Fruit fly (Drosophila melanogaster): ENCODE results near the gene CG33947.

DNA sequence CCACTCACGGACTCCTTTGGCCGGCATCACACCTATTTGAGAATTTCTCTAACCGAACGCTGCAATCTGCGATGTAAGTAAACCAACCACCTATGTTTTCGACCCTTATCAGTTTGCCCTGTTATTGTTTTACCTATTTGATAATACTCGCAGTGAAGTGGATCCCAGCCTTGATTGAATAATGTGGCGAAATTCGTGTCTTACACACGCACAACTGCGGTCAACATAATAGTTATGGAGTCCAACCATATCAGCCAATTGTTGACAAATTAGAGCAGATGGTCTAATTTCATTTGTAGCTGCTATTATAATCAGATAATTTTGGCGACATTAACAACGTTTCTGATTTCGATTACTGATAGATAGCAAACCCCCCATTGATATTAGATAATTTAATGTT is 25.2 kb upstream of the CG33947 start:
- TF ChIP-seq CTCF (optimal IDR thresholded peaks at IDR 0.05) (no peak), CG8478 (optimal IDR thresholded peaks at IDR 0.05) (no peak)
